Fruit fly (Drosophila melanogaster) whole organism, adult: ENCODE measurements around the gene rho-5.
A peak's percentile ranks its signal among the peaks of the same experiment; 100 is the strongest.

Source experiments
- CG11617 ChIP-seq: fragments of 200-800 bp; sonication (Bioruptor generic); optimal IDR thresholded peaks from 2 replicates; lab custom pipeline; 2017; ENCODE audit warnings: mild to moderate bottlenecking, missing biosample characterization, missing genetic modification reagents, missing genetic modification characterization
- CG12768 ChIP-seq: fragments of 200-800 bp; sonication (Bioruptor generic); optimal IDR thresholded peaks from 2 replicates; lab custom pipeline; 2017; ENCODE audit warnings: missing biosample characterization, missing genetic modification characterization, mild to moderate bottlenecking, moderate library complexity, missing genetic modification reagents
- CG14711 ChIP-seq: fragments of 200-800 bp; sonication (Bioruptor generic); optimal IDR thresholded peaks from 2 replicates; lab custom pipeline; 2018; ENCODE audit warnings: missing biosample characterization, mild to moderate bottlenecking, missing genetic modification characterization, moderate library complexity
- CG1620 ChIP-seq: fragments of 200-800 bp; sonication (Bioruptor generic); optimal IDR thresholded peaks from 2 replicates; lab custom pipeline; 2016; ENCODE audit warnings: missing biosample characterization, missing genetic modification characterization
- CG33017 ChIP-seq: fragments of 200-800 bp; sonication (Bioruptor generic); optimal IDR thresholded peaks from 2 replicates; lab custom pipeline; 2018; ENCODE audit warnings: missing biosample characterization, mild to moderate bottlenecking, missing genetic modification characterization, moderate library complexity
- CG5204 ChIP-seq: fragments of 200-800 bp; sonication (Bioruptor generic); optimal IDR thresholded peaks from 2 replicates; lab custom pipeline; 2016; ENCODE audit warnings: missing biosample characterization, missing genetic modification characterization
- CG7045 ChIP-seq: fragments of 200-800 bp; sonication (Bioruptor generic); optimal IDR thresholded peaks from 2 replicates; lab custom pipeline; 2017; ENCODE audit warnings: missing biosample characterization, mild to moderate bottlenecking, missing genetic modification characterization
- CG7101 ChIP-seq: fragments of 200-800 bp; sonication (Bioruptor generic); optimal IDR thresholded peaks from 2 replicates; lab custom pipeline; 2018; ENCODE audit warnings: missing biosample characterization, mild to moderate bottlenecking, missing genetic modification characterization, moderate library complexity
- Clk ChIP-seq: fragments of 200-800 bp; sonication (Bioruptor generic); optimal IDR thresholded peaks from 2 replicates; lab custom pipeline; 2017; ENCODE audit warnings: missing biosample characterization, missing genetic modification characterization
- Crg-1 ChIP-seq: fragments of 200-800 bp; sonication (Bioruptor generic); optimal IDR thresholded peaks from 2 replicates; lab custom pipeline; 2016; ENCODE audit warnings: missing biosample characterization, missing genetic modification characterization
- Hr96 ChIP-seq: fragments of 200-800 bp; sonication (Bioruptor generic); optimal IDR thresholded peaks from 2 replicates; lab custom pipeline; 2016; ENCODE audit warnings: missing biosample characterization, missing genetic modification characterization
- Mnt ChIP-seq: fragments of 200-800 bp; sonication (Bioruptor generic); optimal IDR thresholded peaks from 2 replicates; lab custom pipeline; 2016; ENCODE audit warnings: missing biosample characterization, mild to moderate bottlenecking, missing genetic modification characterization
- bab1 ChIP-seq: fragments of 200-800 bp; sonication (Bioruptor generic); optimal IDR thresholded peaks from 3 replicates; lab custom pipeline; 2019; ENCODE audit warnings: missing biosample characterization, mild to moderate bottlenecking, missing genetic modification characterization, moderate library complexity
- cic ChIP-seq: fragments of 200-800 bp; sonication (Bioruptor generic); optimal IDR thresholded peaks from 2 replicates; lab custom pipeline; 2017; ENCODE audit warnings: missing biosample characterization, mild to moderate bottlenecking, missing genetic modification characterization, moderate library complexity
- cnc ChIP-seq, 2 experiments: fragments of >200 bp; optimal IDR thresholded peaks; 2 replicates each; lab custom pipeline; 2017
- kay ChIP-seq: fragments of 200-800 bp; sonication (Bioruptor generic); peaks from one replicate; lab custom pipeline; 2016; ENCODE audit warnings: missing biosample characterization, missing genetic modification characterization, borderline replicate concordance
- ovo ChIP-seq: fragments of 200-800 bp; sonication (Bioruptor generic); optimal IDR thresholded peaks from 2 replicates; lab custom pipeline; 2016; ENCODE audit warnings: missing biosample characterization, missing genetic modification characterization
- pad ChIP-seq: fragments of 200-800 bp; sonication (Bioruptor generic); optimal IDR thresholded peaks from 3 replicates; lab custom pipeline; 2017; ENCODE audit warnings: missing biosample characterization, missing genetic modification characterization, mild to moderate bottlenecking, moderate library complexity, missing genetic modification reagents
- tj ChIP-seq: fragments of 200-800 bp; sonication (Bioruptor generic); optimal IDR thresholded peaks from 3 replicates; lab custom pipeline; 2017; ENCODE audit warnings: missing biosample characterization, mild to moderate bottlenecking, missing genetic modification characterization, moderate library complexity
- toe ChIP-seq: fragments of 200-800 bp; sonication (Bioruptor generic); optimal IDR thresholded peaks from 2 replicates; lab custom pipeline; 2016; ENCODE audit warnings: missing biosample characterization, missing genetic modification characterization

rho-5 gene

DNA sequence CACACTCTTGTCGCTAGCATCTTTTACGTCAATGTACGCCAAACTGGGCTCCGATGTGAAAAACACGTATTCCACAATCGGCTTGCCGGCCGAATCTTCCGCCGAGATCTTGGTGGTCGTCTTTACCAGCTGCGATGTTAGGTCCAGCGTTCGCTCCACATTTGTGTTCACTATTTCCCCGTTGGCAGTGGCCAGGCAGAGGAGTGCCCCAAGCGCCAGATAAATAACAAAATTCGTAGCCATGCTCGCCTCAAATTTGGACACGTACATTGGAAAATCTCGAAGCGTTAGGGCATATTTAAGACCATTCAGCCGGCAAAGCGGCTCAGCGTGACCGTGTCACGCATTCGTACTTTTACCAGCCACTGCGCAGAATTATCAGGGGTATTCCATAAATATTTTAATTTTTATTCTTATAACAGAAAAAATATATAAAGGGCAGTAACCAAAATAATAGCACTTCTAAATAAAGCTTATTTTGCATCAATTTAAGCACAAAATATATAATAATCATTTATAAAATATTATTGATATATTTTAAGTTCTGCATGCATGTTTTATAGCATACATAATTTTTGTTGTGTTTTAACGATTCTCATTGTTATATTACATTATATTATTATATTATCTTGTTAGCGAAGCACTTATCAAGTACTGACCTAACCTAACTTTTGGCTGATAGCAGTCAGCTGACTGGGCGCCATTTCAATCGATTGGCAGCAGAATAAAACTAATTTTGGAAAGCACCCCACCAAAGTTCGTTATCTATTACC lies 1.9 kb upstream of the rho-5 start, which contains the start of the genes CG33303 and dpr19:
TSS of gene CG33303 (minus strand) at position 294 of the 773 bp plus-strand sequence.
TSS of gene dpr19 (plus strand) at position 705 of the 773 bp plus-strand sequence.
- TF ChIP-seq cic (peak; percentile 38), CG7101 (tag; lab: Kevin White, UChicago) (peak; percentile 74), CG1620 (GFP tag; lab: Kevin White, UChicago) (no peak), Hr96 (no peak), CG14711 (tag; lab: Kevin White, UChicago) (peak; percentile 70), CG12768 (GFP tag; lab: Kevin White, UChicago) (peak; percentile 29), CG11617 (peak; percentile 73), kay (no peak), Crg-1 (GFP tag; lab: Kevin White, UChicago) (no peak), toe (no peak), Clk (no peak), CG5204 (GFP tag; lab: Kevin White, UChicago) (no peak), ovo (peak; percentile 8), Mnt (GFP tag; lab: Kevin White, UChicago) (peak; percentile 13), bab1 (peak; percentile 38), pad (GFP tag; lab: Kevin White, UChicago) (no peak), CG33017 (tag; lab: Kevin White, UChicago) (peak; percentile 79), cnc (optimal IDR thresholded peaks at IDR 0.05; lab: Kevin White, UChicago) (no peak), CG7045 (peak; percentile 63), tj (peak; percentile 40)

- no peak for TF ChIP-seq toe
- TF ChIP-seq cnc (optimal IDR thresholded peaks at IDR 0.05; lab: Kevin White, UChicago), result no peak
- no peak for TF ChIP-seq pad (GFP tag; lab: Kevin White, UChicago)
- TF ChIP-seq kay, result no peak
- no peak for TF ChIP-seq CG11617
- no peak for TF ChIP-seq CG14711 (tag; lab: Kevin White, UChicago)
- TF ChIP-seq CG1620 (GFP tag; lab: Kevin White, UChicago), result no peak
These were observed 1.4 kb downstream of the rho-5 start for dm6 chr2L:10372297-10372696.

DNA sequence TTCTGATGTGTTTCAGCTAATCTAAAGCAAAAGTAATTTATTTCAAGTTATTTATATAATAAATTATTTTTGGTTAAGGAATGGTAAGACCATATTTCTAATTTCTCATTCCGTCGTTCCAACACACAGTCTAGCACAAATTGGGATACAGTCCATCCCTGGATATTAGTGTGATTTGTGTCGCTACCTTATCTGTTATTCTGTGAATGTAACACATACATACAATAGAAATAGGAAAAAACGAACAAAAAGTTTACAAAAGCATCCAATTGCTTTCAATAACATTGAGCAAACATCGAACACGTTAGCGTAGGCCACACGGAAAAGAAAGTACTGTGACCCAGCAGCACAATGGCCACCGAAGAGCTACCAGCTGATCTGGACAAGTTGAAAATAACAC lies 7.2 kb downstream of the rho-5 start, which contains the start of gene CG5056:
TSS of gene CG5056 (plus strand) at position 168 of the 400 bp plus-strand sequence.
- TF ChIP-seq CG12768 (GFP tag; lab: Kevin White, UChicago), result no peak
- TF ChIP-seq kay, result no peak
- TF ChIP-seq pad (GFP tag; lab: Kevin White, UChicago), result no peak
- TF ChIP-seq Hr96, result no peak
- no peak for TF ChIP-seq cnc (optimal IDR thresholded peaks at IDR 0.05; lab: Kevin White, UChicago)
- TF ChIP-seq Mnt (GFP tag; lab: Kevin White, UChicago), result no peak
- TF ChIP-seq Clk, result no peak
- no peak for TF ChIP-seq cic
- no peak for TF ChIP-seq CG7045
- TF ChIP-seq CG14711 (tag; lab: Kevin White, UChicago), result peak; percentile 37
- TF ChIP-seq toe, result no peak
- peak; percentile 69 for TF ChIP-seq bab1
- TF ChIP-seq CG5204 (GFP tag; lab: Kevin White, UChicago), result no peak
- peak; percentile 12 for TF ChIP-seq Crg-1 (GFP tag; lab: Kevin White, UChicago)
- TF ChIP-seq tj, result no peak
- no peak for TF ChIP-seq CG11617
- TF ChIP-seq CG33017 (tag; lab: Kevin White, UChicago), result peak; percentile 10
- TF ChIP-seq CG7101 (tag; lab: Kevin White, UChicago), result no peak
- no peak for TF ChIP-seq CG1620 (GFP tag; lab: Kevin White, UChicago)
- TF ChIP-seq ovo, result no peak

- TF ChIP-seq cnc (optimal IDR thresholded peaks at IDR 0.05; lab: Kevin White, UChicago), result no peak
- no peak for TF ChIP-seq CG33017 (tag; lab: Kevin White, UChicago)
- no peak for TF ChIP-seq CG1620 (GFP tag; lab: Kevin White, UChicago)
- no peak for TF ChIP-seq Mnt (GFP tag; lab: Kevin White, UChicago)
- TF ChIP-seq kay, result no peak
- no peak for TF ChIP-seq CG5204 (GFP tag; lab: Kevin White, UChicago)
- no peak for TF ChIP-seq CG7101 (tag; lab: Kevin White, UChicago)
- no peak for TF ChIP-seq toe
- no peak for TF ChIP-seq Clk
- TF ChIP-seq CG11617, result no peak
These were observed 9.5 kb downstream of the rho-5 start, which contains the start of gene lft for dm6 chr2L:10364229-10364628. Gene lft (plus strand): TSS chr2L:10364471.

- TF ChIP-seq kay (no peak), CG7101 (tag; lab: Kevin White, UChicago) (peak; percentile 50), CG5204 (GFP tag; lab: Kevin White, UChicago) (no peak)
These were observed 11.2 kb downstream of the rho-5 start, which contains the start of the genes Cand1 and pim for dm6 chr2L:10362408-10363067. Gene Cand1 (minus strand): TSS chr2L:10362707. Gene pim (plus strand): TSS chr2L:10362989.

- TF ChIP-seq bab1 (no peak), ovo (no peak), tj (peak; percentile 72), CG7101 (tag; lab: Kevin White, UChicago) (peak; percentile 36), CG12768 (GFP tag; lab: Kevin White, UChicago) (no peak), CG11617 (peak; percentile 35), CG1620 (GFP tag; lab: Kevin White, UChicago) (peak; percentile 6)
These were observed 17.2 kb downstream of the rho-5 start, which contains the start of the genes CtsL4 and ClpP for dm6 chr2L:10356508-10356907. Gene CtsL4 (minus strand): TSS chr2L:10356597. Gene ClpP (plus strand): TSS chr2L:10356795.
